Worm (Caenorhabditis elegans): ENCODE data around the gene K11H12.11.

K11H12.11 gene

DNA sequence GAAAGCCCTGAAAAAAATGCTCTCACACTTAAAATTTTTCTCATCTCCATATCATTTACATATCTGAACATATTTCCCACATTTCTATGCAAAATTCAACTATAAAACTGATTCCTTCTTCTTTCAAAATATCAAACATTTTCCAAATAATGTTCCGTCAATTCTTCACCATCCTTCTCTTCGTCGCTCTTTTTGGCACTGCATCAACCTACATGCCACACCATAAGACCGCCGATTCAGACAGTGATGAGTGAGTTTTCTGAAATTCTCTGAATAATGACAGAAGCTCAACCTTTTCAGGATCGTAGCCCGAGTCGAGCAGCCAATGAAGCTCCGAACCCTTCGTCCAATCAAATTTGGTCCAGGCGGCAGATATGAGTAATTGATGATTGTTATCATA, 5.9 kb upstream of the K11H12.11 start, which contains the start of gene K11H12.5:
K11H12.5 (plus strand) TSS at position 301 of the 400 bp plus-strand sequence.
- no peak for TF ChIP-seq elt-3 (tag; optimal IDR thresholded peaks at IDR 0.05)
- no peak for TF ChIP-seq M03D4.4 (tag; optimal IDR thresholded peaks at IDR 0.05)
- TF ChIP-seq sptf-1 (tag; optimal IDR thresholded peaks at IDR 0.05): no peak
- no peak for TF ChIP-seq bed-3 (GFP tag; optimal IDR thresholded peaks at IDR 0.05)
- TF ChIP-seq unc-62 (GFP tag; optimal IDR thresholded peaks at IDR 0.05): no peak
- no peak for TF ChIP-seq mep-1 (tag; optimal IDR thresholded peaks at IDR 0.05)
- TF ChIP-seq nhr-237 (tag; optimal IDR thresholded peaks at IDR 0.05): no peak
- no peak for TF ChIP-seq lin-32 (GFP tag; optimal IDR thresholded peaks at IDR 0.05)

ce11 chrIV:675471-676159, 5.3 kb upstream of the K11H12.11 start, which contains the start of the genes K11H12.4 and K11H12.10:
K11H12.4 (minus strand) TSS chrIV:675883.
K11H12.10 (plus strand) TSS chrIV:676075.
- TF ChIP-seq zip-8 (tag; optimal IDR thresholded peaks at IDR 0.05) (peak; percentile 84), tbx-8 (GFP tag; optimal IDR thresholded peaks at IDR 0.05) (no peak)

ce11 chrIV:673313-673712, 3.0 kb upstream of the K11H12.11 start, which contains the start of gene K11H12.3:
K11H12.3 (minus strand) TSS chrIV:673480.
- no peak for TF ChIP-seq unc-62 (GFP tag; optimal IDR thresholded peaks at IDR 0.05)
- TF ChIP-seq snpc-4 (tag; optimal IDR thresholded peaks at IDR 0.05): no peak
- no peak for TF ChIP-seq elt-1 (tag; optimal IDR thresholded peaks at IDR 0.05; ENCODE audit: borderline replicate concordance, insufficient read depth)

- no peak for TF ChIP-seq lin-32 (GFP tag; optimal IDR thresholded peaks at IDR 0.05)
- TF ChIP-seq mep-1 (tag; optimal IDR thresholded peaks at IDR 0.05): no peak
- TF ChIP-seq unc-120 (tag; optimal IDR thresholded peaks at IDR 0.05; ENCODE audit: poor library complexity, severe bottlenecking): no peak
- no peak for TF ChIP-seq ceh-43 (GFP tag; optimal IDR thresholded peaks at IDR 0.05)
- TF ChIP-seq M03D4.4 (tag; optimal IDR thresholded peaks at IDR 0.05): no peak
- TF ChIP-seq ceh-39 (tag; optimal IDR thresholded peaks at IDR 0.05): no peak
- TF ChIP-seq lin-13 (tag; optimal IDR thresholded peaks at IDR 0.05): no peak
- TF ChIP-seq cnd-1 (tag; optimal IDR thresholded peaks at IDR 0.05): no peak
- TF ChIP-seq ztf-11 (tag; optimal IDR thresholded peaks at IDR 0.05): no peak
- TF ChIP-seq zip-8 (tag; optimal IDR thresholded peaks at IDR 0.05): no peak
- TF ChIP-seq elt-1 (tag; optimal IDR thresholded peaks at IDR 0.05; ENCODE audit: borderline replicate concordance, insufficient read depth): no peak
- TF ChIP-seq unc-39 (tag; optimal IDR thresholded peaks at IDR 0.05): no peak
- TF ChIP-seq nhr-12 (tag; optimal IDR thresholded peaks at IDR 0.05): no peak
- no peak for TF ChIP-seq flh-1 (GFP tag; optimal IDR thresholded peaks at IDR 0.05)
- TF ChIP-seq sptf-1 (tag; optimal IDR thresholded peaks at IDR 0.05): no peak
- no peak for TF ChIP-seq nhr-2 (tag; optimal IDR thresholded peaks at IDR 0.05)
- no peak for TF ChIP-seq ham-2 (GFP tag; optimal IDR thresholded peaks at IDR 0.05)
- TF ChIP-seq elt-3 (tag; optimal IDR thresholded peaks at IDR 0.05): no peak
- TF ChIP-seq tbx-8 (GFP tag; optimal IDR thresholded peaks at IDR 0.05): no peak
- no peak for TF ChIP-seq bed-3 (GFP tag; optimal IDR thresholded peaks at IDR 0.05)
Measured at ce11 chrIV:666991-667390, 3.4 kb downstream of the K11H12.11 start, which contains the start of gene K11H12.6. K11H12.6 (plus strand) TSS chrIV:667291.

DNA sequence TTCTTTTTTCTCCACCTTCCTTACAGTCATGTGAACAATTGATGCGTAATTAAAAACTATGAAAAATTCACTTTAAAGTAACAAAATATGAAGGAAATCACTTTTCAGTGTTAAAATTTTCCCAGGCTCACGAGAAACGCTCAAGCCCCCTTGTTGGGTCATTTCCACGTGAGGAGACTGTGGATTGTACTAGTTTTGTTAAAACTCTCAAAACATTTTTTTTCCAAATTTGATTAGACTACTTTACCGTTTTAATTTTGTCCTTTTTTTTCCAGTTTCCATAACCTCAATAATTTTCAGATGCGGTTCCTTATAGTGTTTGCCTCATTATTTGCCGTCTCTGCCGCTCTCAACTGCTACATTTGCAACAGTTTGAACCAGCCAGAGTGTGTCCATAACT, 5.1 kb downstream of the K11H12.11 start, which contains the start of gene K11H12.7:
K11H12.7 (plus strand) TSS at position 301 of the 400 bp plus-strand sequence.
- no peak for TF ChIP-seq sptf-1 (tag; optimal IDR thresholded peaks at IDR 0.05)
- TF ChIP-seq ces-1 (GFP tag; optimal IDR thresholded peaks at IDR 0.05): no peak
- no peak for TF ChIP-seq hlh-1 (tag; optimal IDR thresholded peaks at IDR 0.05)
- TF ChIP-seq ceh-83 (GFP tag; optimal IDR thresholded peaks at IDR 0.05): no peak
- TF ChIP-seq mls-2 (tag; optimal IDR thresholded peaks at IDR 0.05): no peak
- no peak for TF ChIP-seq elt-3 (tag; optimal IDR thresholded peaks at IDR 0.05)
- no peak for TF ChIP-seq lin-32 (GFP tag; optimal IDR thresholded peaks at IDR 0.05)
- TF ChIP-seq ztf-11 (tag; optimal IDR thresholded peaks at IDR 0.05): no peak
- no peak for TF ChIP-seq bed-3 (GFP tag; optimal IDR thresholded peaks at IDR 0.05)
- TF ChIP-seq elt-1 (tag; optimal IDR thresholded peaks at IDR 0.05; ENCODE audit: borderline replicate concordance, insufficient read depth): no peak
- TF ChIP-seq ceh-39 (tag; optimal IDR thresholded peaks at IDR 0.05): no peak
- no peak for TF ChIP-seq nhr-237 (tag; optimal IDR thresholded peaks at IDR 0.05)
- TF ChIP-seq mep-1 (tag; optimal IDR thresholded peaks at IDR 0.05): no peak
- TF ChIP-seq lsy-2 (tag; optimal IDR thresholded peaks at IDR 0.05): no peak
- TF ChIP-seq mab-5 (tag; optimal IDR thresholded peaks at IDR 0.05): no peak
- no peak for TF ChIP-seq pha-4 (tag; optimal IDR thresholded peaks at IDR 0.05)
- TF ChIP-seq sem-2 (GFP tag; optimal IDR thresholded peaks at IDR 0.05): no peak
- no peak for TF ChIP-seq tbx-8 (GFP tag; optimal IDR thresholded peaks at IDR 0.05)
- no peak for TF ChIP-seq zip-8 (tag; optimal IDR thresholded peaks at IDR 0.05)

Data from whole organism, mixed stage, embryonic.